Worm (Caenorhabditis elegans): ENCODE measurements around the gene M106.2.
A peak's percentile ranks its signal among the peaks of the same experiment; 100 is the strongest.

Gene M106.2

DNA sequence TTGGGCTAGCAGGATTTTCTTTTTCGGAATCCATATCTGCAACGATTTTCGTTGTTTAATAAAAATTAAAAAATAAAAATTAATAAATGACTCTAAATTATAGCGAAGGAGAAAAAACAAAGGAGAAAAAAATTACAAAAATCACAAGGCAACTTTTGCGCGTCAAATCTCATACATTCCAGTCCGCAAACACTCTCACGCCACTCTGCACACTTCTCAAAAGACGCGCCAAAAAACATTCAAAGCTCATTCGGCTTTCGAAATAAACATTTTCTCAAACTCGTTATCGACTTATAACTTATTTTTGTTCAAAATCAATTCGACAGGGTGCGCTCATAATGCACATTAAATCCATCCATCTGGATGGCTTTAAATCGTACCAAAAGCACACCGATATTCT lies 25.8 kb downstream of the M106.2 start, which contains the start of the genes R06F6.12 and mix-1 (continued):
- TF ChIP-seq madf-6 (GFP tag; IDR thresholded peaks at IDR 0.05) (peak; percentile 77), lsy-27 (tag; optimal IDR thresholded peaks at IDR 0.05; ENCODE audit: borderline replicate concordance, insufficient read depth) (no peak), lin-54 (GFP tag; optimal IDR thresholded peaks at IDR 0.05) (peak; percentile 66), lin-40 (tag; optimal IDR thresholded peaks at IDR 0.05) (peak; percentile 39), efl-1 (GFP tag; optimal IDR thresholded peaks at IDR 0.05) (peak; percentile 83), madf-8 (GFP tag; conservative IDR thresholded peaks at IDR 0.05) (peak; percentile 46), snpc-3.4 (tag; optimal IDR thresholded peaks at IDR 0.05) (peak; percentile 62), let-526 (GFP tag; IDR thresholded peaks at IDR 0.05) (no peak), egl-44 (GFP tag; IDR thresholded peaks at IDR 0.05) (no peak), ets-4 (GFP tag; optimal IDR thresholded peaks at IDR 0.05) (no peak)

DNA sequence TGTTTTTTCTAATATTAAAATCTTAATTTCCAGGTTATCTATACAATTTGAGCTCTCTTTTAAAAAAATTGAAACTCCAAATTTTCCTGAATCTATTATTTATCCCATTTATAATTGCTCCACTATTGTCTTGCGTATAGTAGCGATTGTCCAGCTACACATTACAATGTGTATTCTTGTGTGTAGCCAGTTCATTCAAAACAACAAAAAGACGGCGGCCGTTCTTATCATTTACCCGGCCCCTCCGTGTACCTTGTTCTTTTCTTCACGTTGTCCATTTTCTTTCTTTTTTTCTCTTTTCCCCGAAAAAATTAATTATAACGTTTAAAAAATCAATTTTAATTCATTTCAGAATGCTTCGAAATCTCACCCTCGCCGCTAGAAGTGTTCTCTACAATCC lies 29.1 kb downstream of the M106.2 start, which contains the start of gene ech-4:
Gene ech-4, plus strand, starts transcription at position 353 of the 400 bp plus-strand sequence.
- no peak for TF ChIP-seq lir-1 (GFP tag; conservative IDR thresholded peaks at IDR 0.05)
- TF ChIP-seq egl-44 (GFP tag; IDR thresholded peaks at IDR 0.05) = no peak
- peak; percentile 8 for TF ChIP-seq nhr-80 (tag; optimal IDR thresholded peaks at IDR 0.05)

DNA sequence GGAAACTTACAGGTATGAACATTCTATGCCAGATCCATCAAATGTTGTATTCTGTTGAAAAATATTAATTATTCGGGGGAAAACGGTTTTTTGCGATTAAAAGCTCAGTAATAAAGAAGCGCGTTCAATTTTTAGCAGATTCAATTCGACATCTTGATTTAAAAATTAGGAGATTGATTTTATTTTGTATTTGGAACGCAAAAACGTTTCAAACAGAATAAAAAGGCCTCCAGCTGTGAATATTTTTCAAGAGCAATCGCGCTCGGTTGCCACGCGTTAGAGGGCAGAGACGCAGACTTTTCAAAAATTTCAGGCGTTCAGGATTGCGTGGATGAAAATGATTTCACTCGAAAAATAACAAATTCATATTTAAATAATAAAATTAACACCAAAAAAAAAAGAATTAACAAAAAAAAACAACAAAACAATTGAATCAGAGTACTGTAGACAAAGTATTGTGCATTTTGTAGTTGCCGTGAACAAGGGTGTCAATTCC lies 29.8 kb downstream of the M106.2 start, which contains the start of gene R06F6.8:
Gene R06F6.8, minus strand, starts transcription at position 51 of the 496 bp plus-strand sequence.
- peak; percentile 2 for TF ChIP-seq snpc-3.4 (tag; optimal IDR thresholded peaks at IDR 0.05)
- peak; percentile 21 for TF ChIP-seq lin-54 (GFP tag; optimal IDR thresholded peaks at IDR 0.05)
- no peak for TF ChIP-seq mel-28 (tag; optimal IDR thresholded peaks at IDR 0.05; ENCODE audit: borderline replicate concordance)
- no peak for TF ChIP-seq Y95B8A.8 (GFP tag; IDR thresholded peaks at IDR 0.05)
- TF ChIP-seq attf-5 (GFP tag; optimal IDR thresholded peaks at IDR 0.05) = no peak
- peak; percentile 63 for TF ChIP-seq lsl-1 (GFP tag; optimal IDR thresholded peaks at IDR 0.05)
- TF ChIP-seq hmg-1.2 (GFP tag; IDR thresholded peaks at IDR 0.05) = peak; percentile 89
- peak; percentile 50 for TF ChIP-seq D2030.7 (GFP tag; IDR thresholded peaks at IDR 0.05)
- peak; percentile 74 for TF ChIP-seq mcd-1 (GFP tag; IDR thresholded peaks at IDR 0.05)

DNA sequence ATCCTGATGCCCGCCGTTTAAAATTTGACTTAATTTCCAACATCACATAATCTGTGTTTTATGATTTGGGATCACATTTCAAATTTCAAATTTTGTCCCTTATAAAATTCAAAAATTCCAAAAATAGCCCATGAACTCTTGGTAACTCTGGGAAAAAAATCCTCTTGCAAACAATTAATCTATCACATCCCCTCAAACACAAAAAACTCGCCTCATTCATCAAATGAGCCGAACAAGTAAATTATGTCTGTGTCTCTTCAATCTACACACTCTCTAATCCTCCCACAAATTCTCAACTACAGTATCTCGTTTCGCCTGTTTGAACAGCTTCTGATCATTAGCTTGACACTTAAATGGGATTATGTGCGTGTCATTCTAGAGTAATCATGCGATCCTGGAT lies 39.1 kb downstream of the M106.2 start, which contains the start of gene msrp-7:
Gene msrp-7, plus strand, starts transcription at position 301 of the 400 bp plus-strand sequence.
- no peak for TF ChIP-seq hlh-26 (GFP tag; conservative IDR thresholded peaks at IDR 0.05)
- no peak for TF ChIP-seq madf-3 (GFP tag; IDR thresholded peaks at IDR 0.05)
- peak; percentile 50 for TF ChIP-seq hmg-1.2 (GFP tag; IDR thresholded peaks at IDR 0.05)
- no peak for TF ChIP-seq snpc-1.1 (tag; optimal IDR thresholded peaks at IDR 0.05; ENCODE audit: insufficient read depth)
- no peak for TF ChIP-seq ztf-3 (GFP tag; optimal IDR thresholded peaks at IDR 0.05)
- no peak for TF ChIP-seq hlh-12 (tag; optimal IDR thresholded peaks at IDR 0.05)
- TF ChIP-seq lin-54 (GFP tag; optimal IDR thresholded peaks at IDR 0.05) = no peak

DNA sequence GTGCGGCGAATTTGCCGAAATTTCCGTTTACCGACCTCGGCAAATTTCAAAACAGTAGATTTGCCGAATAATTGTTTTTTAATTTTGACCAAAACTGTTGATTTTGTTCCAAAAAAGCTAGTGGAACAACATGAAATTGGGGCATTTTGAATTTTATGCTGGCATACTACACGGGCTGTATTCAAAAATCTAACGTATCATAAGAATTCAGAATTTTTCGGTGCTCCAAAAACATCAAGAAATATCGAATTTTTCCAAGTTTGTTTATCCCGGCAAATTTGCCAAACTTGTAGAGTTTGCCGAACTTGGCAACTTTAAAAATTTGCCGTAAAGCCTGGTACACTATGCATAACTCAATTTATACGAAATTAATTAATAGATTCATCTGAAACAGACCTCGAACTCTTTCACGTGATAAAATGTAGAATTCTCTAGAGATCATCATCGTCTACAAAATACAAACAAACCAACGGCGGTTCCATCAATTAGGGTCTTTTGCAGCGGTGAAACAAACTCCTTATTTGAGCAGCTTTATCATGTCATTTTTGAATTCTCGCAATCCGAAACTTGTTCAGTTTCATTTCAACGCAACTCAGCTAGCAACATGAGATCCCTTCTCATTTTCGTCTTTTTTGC lies 41.0 kb downstream of the M106.2 start, which contains the start of gene R06F6.14:
Gene R06F6.14, plus strand, starts transcription at position 586 of the 636 bp plus-strand sequence.
- TF ChIP-seq let-526 (GFP tag; IDR thresholded peaks at IDR 0.05) (no peak), F22D6.2 (tag; optimal IDR thresholded peaks at IDR 0.05) (no peak), Y95B8A.8 (GFP tag; IDR thresholded peaks at IDR 0.05) (no peak), nhr-179 (tag; optimal IDR thresholded peaks at IDR 0.05) (no peak), ama-1 (optimal IDR thresholded peaks at IDR 0.05) (no peak), ama-1 (GFP tag; optimal IDR thresholded peaks at IDR 0.05) (no peak), gei-17 (GFP tag; optimal IDR thresholded peaks at IDR 0.05) (no peak)

Measured in whole organism, young adult.